Worm (Caenorhabditis elegans): Measurements from ENCODE around the gene msp-77.
A peak's percentile ranks its signal among the peaks of the same experiment; 100 is the strongest.

The msp-77 gene

DNA sequence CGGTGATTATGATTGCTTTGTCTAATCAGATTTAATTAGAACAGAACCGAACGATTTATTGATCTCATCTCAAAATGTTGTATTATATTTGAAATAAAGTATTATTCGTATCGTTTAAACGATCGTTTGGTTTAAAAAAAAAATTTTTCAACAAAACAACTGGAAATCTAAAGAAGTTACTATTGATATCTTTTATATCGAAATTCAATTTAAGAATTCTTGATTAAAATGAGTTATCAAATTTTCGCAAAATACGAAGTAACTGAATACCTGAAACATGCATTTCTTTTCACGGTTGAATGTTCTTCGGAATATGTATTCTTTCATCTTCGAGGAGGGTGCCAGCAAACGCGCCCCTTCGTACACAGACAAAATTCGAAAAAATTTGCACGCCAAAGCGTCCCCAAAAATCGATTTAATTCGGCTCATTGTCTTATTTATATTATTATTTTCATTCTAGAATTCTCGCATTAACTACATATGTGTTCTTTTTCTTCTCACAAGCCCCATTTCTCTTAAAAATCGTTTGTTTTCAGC is 36.4 kb upstream of the msp-77 start, which contains the start of gene npp-1 (continued):
- TF ChIP-seq lin-15B (tag; optimal IDR thresholded peaks at IDR 0.05): peak; percentile 37
- no peak for TF ChIP-seq ceh-88 (GFP tag; IDR thresholded peaks at IDR 0.05)
- TF ChIP-seq unc-30 (tag; optimal IDR thresholded peaks at IDR 0.05): no peak
- peak; percentile 35 for TF ChIP-seq lin-13 (GFP tag; optimal IDR thresholded peaks at IDR 0.05)
- TF ChIP-seq Y116A8C.19 (tag; optimal IDR thresholded peaks at IDR 0.05; ENCODE audit: borderline replicate concordance): no peak

ce11 chrIV:9858970-9859369 is 35.5 kb upstream of the msp-77 start:
- TF ChIP-seq grh-1 (GFP tag; IDR thresholded peaks at IDR 0.05): no peak
- no peak for TF ChIP-seq rnt-1 (tag; optimal IDR thresholded peaks at IDR 0.05)
- TF ChIP-seq sup-37 (GFP tag; optimal IDR thresholded peaks at IDR 0.05): no peak
- no peak for TF ChIP-seq unc-30 (tag; optimal IDR thresholded peaks at IDR 0.05)

DNA sequence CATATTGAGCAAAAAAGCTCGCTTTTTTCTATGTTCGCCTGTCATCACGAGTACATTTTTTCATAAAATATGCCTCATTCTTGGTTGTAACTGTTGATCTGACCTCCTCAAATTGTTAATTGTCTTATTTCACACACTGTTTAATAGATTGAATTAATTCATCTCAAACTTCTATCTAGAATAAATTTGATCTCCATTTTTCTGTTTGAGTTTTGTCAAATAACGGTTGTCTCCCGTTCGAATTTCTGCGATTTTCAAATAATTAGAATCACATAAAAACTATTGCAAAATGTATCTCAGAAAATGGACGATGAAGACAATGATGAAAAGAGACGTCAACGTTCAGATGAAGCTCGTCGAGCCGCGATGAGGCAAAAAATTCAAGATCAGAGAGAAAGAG is 32.5 kb upstream of the msp-77 start, which contains the start of gene K07F5.14:
TSS of gene K07F5.14 (plus strand) at position 301 of the 400 bp plus-strand sequence.
- TF ChIP-seq pag-3 (tag; optimal IDR thresholded peaks at IDR 0.05; ENCODE audit: borderline replicate concordance, insufficient read depth) (no peak), unc-62 (GFP tag; optimal IDR thresholded peaks at IDR 0.05) (no peak), ceh-82 (tag; optimal IDR thresholded peaks at IDR 0.05) (no peak), hlh-17 (GFP tag; optimal IDR thresholded peaks at IDR 0.05; ENCODE audit: borderline replicate concordance) (no peak), nhr-237 (tag; optimal IDR thresholded peaks at IDR 0.05) (no peak), mep-1 (tag; optimal IDR thresholded peaks at IDR 0.05) (no peak), efl-3 (GFP tag; optimal IDR thresholded peaks at IDR 0.05) (no peak), snpc-4 (tag; optimal IDR thresholded peaks at IDR 0.05) (no peak), alr-1 (tag; optimal IDR thresholded peaks at IDR 0.05; ENCODE audit: borderline replicate concordance) (no peak), ets-5 (GFP tag; IDR thresholded peaks at IDR 0.05) (no peak), blmp-1 (tag; optimal IDR thresholded peaks at IDR 0.05) (no peak), isw-1 (GFP tag; IDR thresholded peaks at IDR 0.05) (no peak), nhr-11 (tag; optimal IDR thresholded peaks at IDR 0.05) (no peak), unc-130 (tag; optimal IDR thresholded peaks at IDR 0.05) (no peak), C16A3.4 (tag; optimal IDR thresholded peaks at IDR 0.05) (no peak), ceh-8 (GFP tag; optimal IDR thresholded peaks at IDR 0.05) (no peak), ztf-11 (tag; optimal IDR thresholded peaks at IDR 0.05) (no peak)

DNA sequence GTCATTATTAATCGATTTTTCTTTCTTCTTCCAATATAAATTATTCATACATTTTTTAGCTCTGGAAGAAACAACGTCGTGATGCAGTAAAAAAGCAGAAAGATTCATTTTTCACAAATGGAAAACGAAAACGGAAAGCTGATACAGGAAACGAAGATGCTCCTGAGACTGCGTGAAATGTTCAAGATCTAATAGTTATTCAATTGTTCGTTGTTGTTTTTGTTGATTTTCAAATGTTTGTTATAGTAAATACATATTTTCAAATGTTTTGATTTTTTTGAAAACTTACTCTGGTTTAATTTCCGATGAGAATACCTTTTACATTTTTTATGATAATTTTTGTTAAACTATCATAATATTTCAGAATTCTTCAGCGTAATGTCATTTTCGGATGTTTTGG is 30.6 kb upstream of the msp-77 start, which contains the start of gene K07F5.16:
TSS of gene K07F5.16 (plus strand) at position 301 of the 400 bp plus-strand sequence.
- no peak for TF ChIP-seq nhr-19 (GFP tag; conservative IDR thresholded peaks at IDR 0.05)

DNA sequence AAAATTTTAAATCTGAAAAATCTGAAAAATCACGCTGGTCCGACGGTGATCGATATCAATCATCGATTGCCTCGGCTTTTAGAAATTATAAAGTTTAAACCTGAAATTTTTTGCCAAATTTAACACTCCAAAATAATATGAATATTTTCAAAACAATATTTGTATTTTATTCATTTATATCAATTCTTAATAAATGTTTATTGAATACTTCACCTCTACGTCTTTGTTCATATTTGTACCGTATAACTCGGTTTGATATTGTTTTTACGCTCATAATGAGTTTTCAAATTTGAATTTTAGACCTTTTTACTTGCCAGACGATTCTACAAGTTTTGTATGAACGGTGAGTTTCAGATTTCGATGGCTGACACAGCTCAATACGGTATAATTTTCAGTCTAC is 29.7 kb upstream of the msp-77 start, which contains the start of the genes K07F5.15 and K07F5.22:
TSS of gene K07F5.15 (plus strand) at position 301 of the 400 bp plus-strand sequence.
TSS of gene K07F5.22 (plus strand) at position 301 of the 400 bp plus-strand sequence.
- TF ChIP-seq lin-15B (tag; optimal IDR thresholded peaks at IDR 0.05): no peak
- no peak for TF ChIP-seq nhr-84 (tag; optimal IDR thresholded peaks at IDR 0.05)

DNA sequence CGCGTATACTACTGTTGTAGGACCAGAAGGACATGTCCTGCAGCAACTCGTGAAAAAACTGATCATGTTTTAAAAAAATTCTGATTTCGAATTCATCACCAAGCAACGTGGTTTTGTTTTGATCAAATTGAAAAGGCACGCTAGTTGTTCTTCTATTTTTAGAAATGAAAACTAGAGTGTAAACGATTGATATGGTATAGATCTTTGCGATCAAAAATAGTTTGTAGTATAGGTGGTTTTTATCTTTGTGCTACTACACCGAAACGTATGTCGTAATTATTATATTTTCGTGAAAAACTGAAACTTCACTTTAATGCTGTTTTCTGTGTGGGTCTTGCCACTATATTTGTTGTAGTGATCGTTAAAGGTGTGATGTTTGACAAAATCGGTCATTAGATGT is 27.6 kb upstream of the msp-77 start:
- TF ChIP-seq rnt-1 (tag; optimal IDR thresholded peaks at IDR 0.05) (no peak), sox-4 (tag; optimal IDR thresholded peaks at IDR 0.05) (no peak), nhr-20 (tag; optimal IDR thresholded peaks at IDR 0.05) (peak; percentile 59), aly-2 (tag; optimal IDR thresholded peaks at IDR 0.05) (no peak)

- TF ChIP-seq ztf-4 (tag; optimal IDR thresholded peaks at IDR 0.05): peak; percentile 62
- TF ChIP-seq grh-1 (GFP tag; IDR thresholded peaks at IDR 0.05): peak; percentile 83
- TF ChIP-seq nhr-71 (tag; optimal IDR thresholded peaks at IDR 0.05): peak; percentile 93
- peak; percentile 87 for TF ChIP-seq nhr-19 (GFP tag; conservative IDR thresholded peaks at IDR 0.05)
- TF ChIP-seq mep-1 (tag; optimal IDR thresholded peaks at IDR 0.05): peak; percentile 53
- TF ChIP-seq snu-23 (GFP tag; optimal IDR thresholded peaks at IDR 0.05): peak; percentile 86
- peak in 1 of 2 experiments; percentile 17 for TF ChIP-seq efl-1 (optimal IDR thresholded peaks at IDR 0.05)
- TF ChIP-seq efl-1 (GFP tag; optimal IDR thresholded peaks at IDR 0.05 in 1 of 2): peak in 1 of 2 experiments; percentile 94
- TF ChIP-seq ceh-88 (GFP tag; IDR thresholded peaks at IDR 0.05): 0 out of 2 replicates have a peak, but pooled peaks have one; percentile 21
- TF ChIP-seq unc-62 (GFP tag; optimal IDR thresholded peaks at IDR 0.05): no peak
- peak in 5 of 6 experiments; percentile 56 to 98 (median 67) for TF ChIP-seq elt-3 (tag; optimal IDR thresholded peaks at IDR 0.05)
- TF ChIP-seq nhr-90 (tag; optimal IDR thresholded peaks at IDR 0.05; ENCODE audit: poor library complexity): peak; percentile 87
- no peak for TF ChIP-seq fos-1 (tag; optimal IDR thresholded peaks at IDR 0.05)
- TF ChIP-seq nhr-85 (tag): peak; percentile 98
- TF ChIP-seq dpl-1 (GFP tag; optimal IDR thresholded peaks at IDR 0.05): peak in 1 of 3 experiments; percentile 28
- peak; percentile 36 for TF ChIP-seq lin-13 (GFP tag; optimal IDR thresholded peaks at IDR 0.05)
Observed at ce11 chrIV:9867915-9868314, 26.5 kb upstream of the msp-77 start.

Data from whole organism, L1 larva.